Fruit fly (Drosophila melanogaster): ENCODE data around the gene Aven.

The Aven gene

dm6 chrX:12611536-12612458, 17.6 kb downstream of the Aven start, which contains the start of the genes CG1463 and Fpgs1 (continued):
- TF ChIP-seq CG12391 (tag; optimal IDR thresholded peaks at IDR 0.05), result peak; percentile 57
- no peak for TF ChIP-seq ttk (GFP tag; IDR thresholded peaks at IDR 0.05)
- TF ChIP-seq BEAF-32 (GFP tag; optimal IDR thresholded peaks at IDR 0.05), result peak; percentile 48
- peak in 1 of 3 experiments; percentile 36 for TF ChIP-seq lola (GFP tag; optimal IDR thresholded peaks at IDR 0.05)
- TF ChIP-seq ewg (GFP tag; optimal IDR thresholded peaks at IDR 0.05), result peak; percentile 32
- TF ChIP-seq Doc3 (GFP tag; IDR thresholded peaks at IDR 0.05; ENCODE audit: partially characterized antibody), result 0 out of 3 replicates have a peak, but pooled peaks have one; percentile 24
- no peak for TF ChIP-seq CG31388 (GFP tag; optimal IDR thresholded peaks at IDR 0.05)
- TF ChIP-seq lmd (GFP tag; IDR thresholded peaks at IDR 0.05), result peak; percentile 47; the same call in 1 of the 2 replicates
- TF ChIP-seq cg (GFP tag; optimal IDR thresholded peaks at IDR 0.05), result peak; percentile 71
- peak; percentile 10 for TF ChIP-seq CG7786 (GFP tag; optimal IDR thresholded peaks at IDR 0.05)
- TF ChIP-seq CG13624 (GFP tag; optimal IDR thresholded peaks at IDR 0.05), result peak; percentile 17
- no peak for TF ChIP-seq kay (GFP tag; optimal IDR thresholded peaks at IDR 0.05)
- peak; percentile 3 for TF ChIP-seq Hsf (GFP tag; optimal IDR thresholded peaks at IDR 0.05)
- peak; percentile 25 for TF ChIP-seq CG30020 (tag; optimal IDR thresholded peaks at IDR 0.05)
- TF ChIP-seq CG15479 (GFP tag; optimal IDR thresholded peaks at IDR 0.05), result peak; percentile 66
- TF ChIP-seq ranshi (GFP tag; IDR thresholded peaks at IDR 0.05), result no peak
- TF ChIP-seq Atf6 (GFP tag; IDR thresholded peaks at IDR 0.05), result peak; percentile 21; the same call in 1 of the 2 replicates
- TF ChIP-seq CG2120 (GFP tag; optimal IDR thresholded peaks at IDR 0.05), result peak; percentile 62
- TF ChIP-seq CG4404 (GFP tag; IDR thresholded peaks at IDR 0.05), result peak; percentile 48
- TF ChIP-seq CG14050 (GFP tag; IDR thresholded peaks at IDR 0.05), result no peak
- peak; percentile 29 for TF ChIP-seq CG9817 (tag; optimal IDR thresholded peaks at IDR 0.05)
- peak; percentile 50 for TF ChIP-seq CG13775 (GFP tag; optimal IDR thresholded peaks at IDR 0.05)
- 0 out of 4 replicates have a peak, but pooled peaks have one; percentile 4 for TF ChIP-seq chinmo (GFP tag; IDR thresholded peaks at IDR 0.05; ENCODE audit: partially characterized antibody)
- TF ChIP-seq CG10979 (tag; optimal IDR thresholded peaks at IDR 0.05), result peak; percentile 13
- TF ChIP-seq CG10654 (GFP tag; optimal IDR thresholded peaks at IDR 0.05), result no peak
- TF ChIP-seq CG10543 (GFP tag; optimal IDR thresholded peaks at IDR 0.05), result peak; percentile 37
- no peak for TF ChIP-seq CG16779 (GFP tag; IDR thresholded peaks at IDR 0.05)
- peak; percentile 14 for TF ChIP-seq odd (GFP tag; optimal IDR thresholded peaks at IDR 0.05)
- TF ChIP-seq CG2712 (tag; optimal IDR thresholded peaks at IDR 0.05), result no peak
- TF ChIP-seq CG34224 (GFP tag; IDR thresholded peaks at IDR 0.05; ENCODE audit: partially characterized antibody), result peak; percentile 54; the same call in 2 of the 3 replicates
- peak; percentile 12 for TF ChIP-seq jumu (GFP tag; optimal IDR thresholded peaks at IDR 0.05)
- TF ChIP-seq CG3847 (GFP tag; IDR thresholded peaks at IDR 0.05), result no peak
- TF ChIP-seq CG6689 (GFP tag; IDR thresholded peaks at IDR 0.05), result peak; percentile 72
- TF ChIP-seq sd (tag; optimal IDR thresholded peaks at IDR 0.05), result peak; percentile 59
- no peak for TF ChIP-seq Hr78 (GFP tag; optimal IDR thresholded peaks at IDR 0.05)
- TF ChIP-seq Med (GFP tag), result peak; percentile 81
- TF ChIP-seq Dref (GFP tag; IDR thresholded peaks at IDR 0.05), result peak; percentile 67
- no peak for TF ChIP-seq CG16813 (GFP tag; IDR thresholded peaks at IDR 0.05; ENCODE audit: partially characterized antibody)
- no peak for TF ChIP-seq CG13296 (GFP tag; optimal IDR thresholded peaks at IDR 0.05)
- no peak for TF ChIP-seq pan (optimal IDR thresholded peaks at IDR 0.05)
- peak in 1 of 2 experiments; percentile 53 for TF ChIP-seq pan (GFP tag; optimal IDR thresholded peaks at IDR 0.05 in 1 of 2, IDR thresholded peaks at IDR 0.05 in 1 of 2)
- TF ChIP-seq Rx (GFP tag; IDR thresholded peaks at IDR 0.05), result no peak
- 0 out of 3 replicates have a peak, but pooled peaks have one; percentile 32 for TF ChIP-seq CG2199 (GFP tag; IDR thresholded peaks at IDR 0.05)
- TF ChIP-seq MESR4 (GFP tag; optimal IDR thresholded peaks at IDR 0.05), result peak; percentile 11
- peak; percentile 77 for TF ChIP-seq Ets65A (GFP tag)
- TF ChIP-seq CHES-1-like (GFP tag; optimal IDR thresholded peaks at IDR 0.05), result peak; percentile 77
- TF ChIP-seq CG14441 (GFP tag; IDR thresholded peaks at IDR 0.05), result 0 out of 2 replicates have a peak, but pooled peaks have one; percentile 10
